Worm (Caenorhabditis elegans) whole organism, L4 larva: ENCODE data around the gene T10F2.5.
A peak's percentile ranks its signal among the peaks of the same experiment; 100 is the strongest.

Source experiments
- R02D3.7 ChIP-seq: fragments of 150-350 bp; sonication (generic microtip); optimal IDR thresholded peaks from 3 replicates; lab custom pipeline; 2014; ENCODE audit warnings: missing biosample characterization, missing genetic modification characterization
- T26A8.4 ChIP-seq: fragments of 200-800 bp; sonication (Bioruptor generic); IDR thresholded peaks from 2 replicates; pipeline ENCODE4 v1.3.6; 2022; ENCODE audit warnings: missing genetic modification characterization, missing compliant biosample characterization
- ceh-44 ChIP-seq: fragments of 200-800 bp; sonication (Bioruptor generic); IDR thresholded peaks from 2 replicates; pipeline ENCODE4 v1.3.6; 2022; ENCODE audit warnings: missing genetic modification reagents, missing genetic modification characterization, missing compliant biosample characterization
- lin-39 ChIP-seq: fragments of 150-350 bp; optimal IDR thresholded peaks from 2 replicates; lab custom pipeline; 2014; ENCODE audit warnings: missing biosample characterization, missing genetic modification reagents, missing genetic modification characterization
- mep-1 ChIP-seq: fragments of 150-350 bp; sonication (generic microtip); optimal IDR thresholded peaks from 3 replicates; lab custom pipeline; 2014; ENCODE audit warnings: missing biosample characterization, missing genetic modification characterization
- pha-4 ChIP-seq, 2 experiments: fragments of 150-350 bp in 1 of 2; fragments of 200-800 bp in 1 of 2; sonication (Bioruptor generic) in 1 of 2; IDR thresholded peaks in 1 of 2; optimal IDR thresholded peaks in 1 of 2; 2 replicates each; pipeline versions ENCODE4 v1.3.6 to Lab custom; 2014 to 2022; ENCODE audit warnings: missing genetic modification characterization in 2 of 2, missing genetic modification reagents in 2 of 2, missing biosample characterization in 1 of 2, missing compliant biosample characterization in 1 of 2
- pqm-1 ChIP-seq: sonication (generic microtip); optimal IDR thresholded peaks from 2 replicates; lab custom pipeline; 2017; ENCODE audit warnings: missing biosample characterization, missing genetic modification characterization
- set-16 ChIP-seq: fragments of 200-800 bp; sonication (Bioruptor generic); IDR thresholded peaks from 2 replicates; pipeline ENCODE4 v1.3.6; 2022; ENCODE audit warnings: missing genetic modification reagents, missing genetic modification characterization, missing compliant biosample characterization
- snpc-4 ChIP-seq: fragments of 150-350 bp; optimal IDR thresholded peaks from 2 replicates; lab custom pipeline; 2014; ENCODE audit warnings: missing biosample characterization, missing genetic modification characterization

DNA sequence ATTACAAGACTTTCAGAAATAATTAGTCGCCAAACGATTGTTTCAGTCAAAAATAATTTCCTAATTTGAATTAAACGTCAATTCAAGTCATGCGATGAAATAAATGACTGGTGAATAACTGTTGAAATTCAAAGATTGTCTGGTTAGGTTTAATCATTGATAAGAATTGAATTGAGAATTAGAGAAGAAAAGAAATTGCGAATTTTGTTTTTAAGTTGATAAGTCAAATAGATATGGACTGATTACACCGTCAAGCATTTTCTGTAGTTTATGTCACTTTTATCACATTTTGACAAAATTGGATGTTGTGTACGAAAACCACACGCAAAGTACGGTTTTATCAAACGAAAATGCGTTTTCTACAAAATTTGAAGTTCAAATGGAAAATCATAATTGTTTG, 41.9 kb upstream of the T10F2.5 start:
- TF ChIP-seq mep-1 (tag; lab: Kevin White, UChicago) (peak; percentile 73), snpc-4 (tag; lab: Kevin White, UChicago) (no peak), pha-4 (GFP tag; IDR thresholded peaks at IDR 0.05; lab: Robert Waterston, UW) (no peak; the same call in 1 of the 2 replicates), pha-4 (tag; optimal IDR thresholded peaks at IDR 0.05; lab: Kevin White, UChicago) (no peak), pqm-1 (tag; lab: Kevin White, UChicago) (peak; percentile 82), lin-39 (tag; lab: Kevin White, UChicago) (no peak), set-16 (no peak), R02D3.7 (no peak), T26A8.4 (0 out of 2 replicates have a peak, but pooled peaks have one; percentile 23), ceh-44 (GFP tag; lab: Robert Waterston, UW) (no peak)
